Worm (Caenorhabditis elegans) whole organism, L3 larva: ENCODE results near the gene C16C8.5.

Experiments used
- ceh-82 ChIP-seq: fragments of 150-350 bp; optimal IDR thresholded peaks from 2 replicates; lab custom pipeline; 2014; ENCODE audit warnings: missing biosample characterization, missing genetic modification characterization
- elt-1 ChIP-seq: fragments of 150-350 bp; optimal IDR thresholded peaks from 2 replicates; lab custom pipeline; 2014; ENCODE audit warnings: missing biosample characterization, missing genetic modification characterization
- nhr-11 ChIP-seq: fragments of 150-350 bp; optimal IDR thresholded peaks from 2 replicates; lab custom pipeline; 2014; ENCODE audit warnings: missing biosample characterization, missing genetic modification characterization
- nhr-76 ChIP-seq: fragments of 150-350 bp; sonication (generic microtip); optimal IDR thresholded peaks from 5 replicates; lab custom pipeline; 2014; ENCODE audit warnings: missing biosample characterization, missing genetic modification characterization
- skn-1 ChIP-seq: fragments of 150-350 bp; optimal IDR thresholded peaks from 2 replicates; lab custom pipeline; 2014; ENCODE audit warnings: missing biosample characterization, missing genetic modification characterization
- snpc-4 ChIP-seq: fragments of 150-350 bp; optimal IDR thresholded peaks from 2 replicates; lab custom pipeline; 2014; ENCODE audit warnings: missing biosample characterization, missing genetic modification characterization
- unc-39 ChIP-seq: sonication (generic microtip); optimal IDR thresholded peaks from 4 replicates; lab custom pipeline; 2017; ENCODE audit warnings: missing biosample characterization, missing genetic modification characterization
- zag-1 ChIP-seq: fragments of 150-350 bp; optimal IDR thresholded peaks from 2 replicates; lab custom pipeline; 2014; ENCODE audit warnings: missing biosample characterization, missing genetic modification characterization

ce11 chrII:3403535-3403934 is 41.6 kb downstream of the C16C8.5 start, which contains the start of gene nep-8:
- TF ChIP-seq nhr-76 (tag; lab: Kevin White, UChicago) (no peak), ceh-82 (tag; lab: Kevin White, UChicago) (no peak), snpc-4 (tag; lab: Kevin White, UChicago) (no peak), nhr-11 (no peak), skn-1 (tag; lab: Kevin White, UChicago) (no peak), unc-39 (tag; lab: Kevin White, UChicago) (no peak), elt-1 (tag; lab: Kevin White, UChicago) (no peak), zag-1 (tag; lab: Kevin White, UChicago) (no peak)
